Worm (Caenorhabditis elegans): ENCODE data around the gene C04B4.4.

DNA sequence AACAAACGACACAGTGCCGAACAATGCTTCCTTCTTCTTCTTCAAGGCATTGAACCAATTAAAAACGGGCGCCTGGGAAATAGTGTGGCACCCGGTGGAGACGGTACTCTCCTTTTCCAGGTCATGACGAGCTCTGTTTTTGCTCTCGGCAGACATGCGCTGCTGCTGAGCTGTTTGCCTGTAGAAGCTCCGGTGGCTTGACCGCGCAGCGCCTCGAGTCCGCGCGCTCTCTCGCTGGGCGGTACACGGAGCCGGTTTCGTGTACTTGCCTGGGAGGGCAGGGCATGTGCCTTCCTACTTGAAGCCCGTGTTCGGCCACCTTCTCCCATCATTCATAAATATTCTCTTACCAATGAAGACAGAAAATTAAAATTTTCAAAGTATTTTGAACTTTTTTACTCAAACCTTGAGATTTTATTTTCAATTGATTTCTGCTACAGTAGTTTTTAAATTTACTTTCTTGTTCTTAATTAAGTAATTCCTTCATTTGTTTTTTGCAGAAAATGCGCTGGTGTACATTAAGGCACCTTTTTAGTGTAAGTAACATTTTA, 30.2 kb upstream of the C04B4.4 start, which contains the start of gene E01G6.1:
- TF ChIP-seq nhr-11 (tag; optimal IDR thresholded peaks at IDR 0.05) (no peak), pag-3 (tag; optimal IDR thresholded peaks at IDR 0.05; ENCODE audit: borderline replicate concordance) (no peak), lin-11 (tag; optimal IDR thresholded peaks at IDR 0.05) (no peak), tbx-2 (tag; optimal IDR thresholded peaks at IDR 0.05) (no peak), ahr-1 (tag; optimal IDR thresholded peaks at IDR 0.05) (no peak), pqm-1 (tag; optimal IDR thresholded peaks at IDR 0.05) (no peak), ceh-22 (tag; optimal IDR thresholded peaks at IDR 0.05) (no peak), pha-4 (tag; optimal IDR thresholded peaks at IDR 0.05) (no peak), mec-3 (tag; optimal IDR thresholded peaks at IDR 0.05; ENCODE audit: borderline replicate concordance) (no peak), ama-1 (optimal IDR thresholded peaks at IDR 0.05) (no peak), dve-1 (tag; optimal IDR thresholded peaks at IDR 0.05) (no peak), hlh-30 (tag; optimal IDR thresholded peaks at IDR 0.05; ENCODE audit: insufficient read depth) (no peak)
